Worm (Caenorhabditis elegans) whole organism, early embryonic: ENCODE data around the gene pas-2.

Source experiments
- B0310.2 ChIP-seq: sonication (generic microtip); optimal IDR thresholded peaks from 2 replicates; lab custom pipeline; 2016; ENCODE audit warnings: mild to moderate bottlenecking, missing genetic modification characterization, missing compliant biosample characterization
- F13C5.2 ChIP-seq: sonication (generic microtip); optimal IDR thresholded peaks from 2 replicates; lab custom pipeline; 2017; ENCODE audit warnings: mild to moderate bottlenecking, missing genetic modification characterization, inconsistent platforms, missing compliant biosample characterization
- aly-1 ChIP-seq: sonication (generic microtip); optimal IDR thresholded peaks from 2 replicates; lab custom pipeline; 2016; ENCODE audit warnings: missing genetic modification characterization, missing compliant biosample characterization
- ama-1 ChIP-seq: fragments of 150-350 bp; optimal IDR thresholded peaks from 2 replicates; lab custom pipeline; 2014
- ceh-13 ChIP-seq: fragments of 200-800 bp; sonication (Bioruptor generic); optimal IDR thresholded peaks from 2 replicates; lab custom pipeline; 2018; ENCODE audit warnings: mild to moderate bottlenecking, missing genetic modification characterization, missing compliant biosample characterization
- ceh-36 ChIP-seq: sonication (generic microtip); optimal IDR thresholded peaks from 2 replicates; lab custom pipeline; 2016; ENCODE audit warnings: missing genetic modification characterization, inconsistent platforms, missing compliant biosample characterization
- ets-7 ChIP-seq: sonication (generic microtip); optimal IDR thresholded peaks from 2 replicates; lab custom pipeline; 2016; ENCODE audit warnings: missing genotype, missing genetic modification characterization, missing compliant biosample characterization
- flt-1 ChIP-seq: fragments of 200-800 bp; sonication (Bioruptor generic); IDR thresholded peaks from 2 replicates; pipeline ENCODE4 v1.3.6; 2022; ENCODE audit warnings: missing genetic modification characterization, missing compliant biosample characterization
- hmbx-1 ChIP-seq: sonication (generic microtip); optimal IDR thresholded peaks from 2 replicates; lab custom pipeline; 2016; ENCODE audit warnings: mild to moderate bottlenecking, missing genetic modification characterization, missing compliant biosample characterization
- hmg-4 ChIP-seq: fragments of 200-800 bp; sonication (Bioruptor generic); optimal IDR thresholded peaks from 2 replicates; lab custom pipeline; 2018; ENCODE audit warnings: mild to moderate bottlenecking, missing genetic modification characterization, missing compliant biosample characterization
- hnd-1 ChIP-seq: sonication (generic microtip); optimal IDR thresholded peaks from 2 replicates; lab custom pipeline; 2016; ENCODE audit warnings: missing genetic modification characterization, missing compliant biosample characterization
- pes-1 ChIP-seq: fragments of 200-800 bp; sonication (Bioruptor generic); IDR thresholded peaks from 2 replicates; pipeline ENCODE4 v1.3.6; 2022; ENCODE audit warnings: missing genetic modification reagents, missing genetic modification characterization, missing compliant biosample characterization
- scrt-1 ChIP-seq: fragments of 200-800 bp; sonication (Bioruptor generic); IDR thresholded peaks from 2 replicates; pipeline ENCODE4 v1.3.6; 2022; ENCODE audit warnings: missing genetic modification characterization, missing compliant biosample characterization
- sea-1 ChIP-seq: fragments of 200-800 bp; sonication (Bioruptor generic); conservative IDR thresholded peaks from 2 replicates; pipeline ENCODE4 v1.3.6; 2022; ENCODE audit warnings: missing genetic modification characterization, missing compliant biosample characterization
- tbx-11 ChIP-seq: fragments of 200-800 bp; sonication (Bioruptor generic); IDR thresholded peaks from 2 replicates; pipeline ENCODE4 v1.3.6; 2022; ENCODE audit warnings: missing genetic modification characterization, missing compliant biosample characterization
- tbx-37 ChIP-seq: fragments of 200-800 bp; sonication (Bioruptor generic); conservative IDR thresholded peaks from 2 replicates; pipeline ENCODE4 v1.3.6; 2022; ENCODE audit warnings: missing genetic modification reagents, missing genetic modification characterization, missing compliant biosample characterization
- tra-4 ChIP-seq: sonication (generic microtip); optimal IDR thresholded peaks from 2 replicates; lab custom pipeline; 2017; ENCODE audit warnings: missing genetic modification characterization, missing compliant biosample characterization

Gene pas-2

ce11 chrV:10725424-10725951 lies 44.7 kb upstream of the pas-2 start:
- TF ChIP-seq scrt-1 (GFP tag; lab: Robert Waterston, UW) (no peak), hnd-1 (tag; lab: Kevin White, UChicago) (no peak), tbx-11 (no peak), tbx-37 (no peak), hmbx-1 (tag; lab: Kevin White, UChicago) (no peak), aly-1 (tag; lab: Kevin White, UChicago) (no peak), ceh-13 (GFP tag; lab: Kevin White, UChicago) (no peak), B0310.2 (tag; lab: Kevin White, UChicago) (no peak), pes-1 (GFP tag; lab: Robert Waterston, UW) (no peak), F13C5.2 (tag; lab: Kevin White, UChicago) (no peak), ets-7 (tag; lab: Kevin White, UChicago) (no peak), tra-4 (no peak), ceh-36 (tag; lab: Kevin White, UChicago) (no peak), hmg-4 (GFP tag; lab: Kevin White, UChicago) (no peak), sea-1 (GFP tag; lab: Robert Waterston, UW) (no peak), ama-1 (no peak)

ce11 chrV:10726691-10727090 lies 43.5 kb upstream of the pas-2 start:
- TF ChIP-seq F13C5.2 (tag; lab: Kevin White, UChicago) = no peak
- TF ChIP-seq ets-7 (tag; lab: Kevin White, UChicago) = no peak
- TF ChIP-seq pes-1 (GFP tag; lab: Robert Waterston, UW) = no peak

DNA sequence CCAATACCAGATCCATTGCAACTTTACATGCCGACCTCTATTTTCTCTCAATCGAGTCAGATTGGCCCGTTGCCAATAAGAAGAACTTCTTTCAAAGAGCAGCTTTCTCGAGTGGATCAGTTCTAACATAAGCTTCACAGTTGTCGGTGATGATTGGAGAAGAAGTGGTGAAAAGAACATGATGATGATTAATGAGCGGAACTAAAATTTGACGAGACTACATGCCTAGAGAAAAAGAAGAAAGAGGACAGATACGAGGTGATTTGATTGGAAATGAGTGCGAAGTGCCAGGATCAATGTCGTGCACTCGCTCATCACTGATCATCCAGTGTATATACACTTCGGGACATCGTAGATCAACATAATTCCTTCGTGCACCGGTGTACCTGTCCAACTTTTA lies 42.5 kb upstream of the pas-2 start:
- no peak for TF ChIP-seq hmg-4 (GFP tag; lab: Kevin White, UChicago)
- TF ChIP-seq ceh-13 (GFP tag; lab: Kevin White, UChicago) = no peak
- no peak for TF ChIP-seq hnd-1 (tag; lab: Kevin White, UChicago)
- no peak for TF ChIP-seq tbx-11
- TF ChIP-seq pes-1 (GFP tag; lab: Robert Waterston, UW) = no peak
- TF ChIP-seq aly-1 (tag; lab: Kevin White, UChicago) = no peak
- no peak for TF ChIP-seq F13C5.2 (tag; lab: Kevin White, UChicago)
- TF ChIP-seq ceh-36 (tag; lab: Kevin White, UChicago) = no peak
- TF ChIP-seq tbx-37 = no peak
- TF ChIP-seq hmbx-1 (tag; lab: Kevin White, UChicago) = no peak
- no peak for TF ChIP-seq tra-4
- no peak for TF ChIP-seq ama-1
- no peak for TF ChIP-seq scrt-1 (GFP tag; lab: Robert Waterston, UW)
- TF ChIP-seq ets-7 (tag; lab: Kevin White, UChicago) = no peak
- TF ChIP-seq flt-1 = no peak

- TF ChIP-seq hnd-1 (tag; lab: Kevin White, UChicago) = no peak
Measured at ce11 chrV:10729456-10729904, 40.7 kb upstream of the pas-2 start.

- TF ChIP-seq flt-1 (no peak), hnd-1 (tag; lab: Kevin White, UChicago) (no peak), ama-1 (no peak), scrt-1 (GFP tag; lab: Robert Waterston, UW) (no peak), aly-1 (tag; lab: Kevin White, UChicago) (no peak), tra-4 (no peak), ets-7 (tag; lab: Kevin White, UChicago) (no peak), tbx-11 (no peak)
Measured at ce11 chrV:10730824-10731416, 39.2 kb upstream of the pas-2 start.

DNA sequence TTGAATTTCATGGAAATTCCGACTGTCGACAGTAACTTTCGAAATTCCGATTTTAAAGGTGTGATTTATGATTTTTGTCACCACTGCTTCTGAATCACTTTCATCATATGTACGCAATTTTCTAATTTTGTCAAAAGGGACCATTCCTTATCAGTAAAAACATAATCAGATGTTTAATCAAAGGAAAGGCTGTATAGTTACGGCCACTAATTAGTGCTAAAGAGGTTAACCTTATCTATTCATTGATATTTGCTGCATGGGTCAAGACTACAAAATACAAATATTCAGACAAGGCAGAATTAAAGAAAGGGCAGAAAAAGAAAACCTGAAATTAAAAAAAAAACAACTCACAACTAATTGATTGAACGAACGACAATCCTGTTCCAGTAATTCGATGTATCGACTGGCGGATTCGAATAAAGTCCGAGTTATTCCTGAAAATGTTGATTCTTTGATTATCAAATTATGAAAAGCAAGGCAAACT lies 38.1 kb upstream of the pas-2 start, which contains the start of gene T28B11.1:
T28B11.1 (minus strand) TSS at position 434 of the 484 bp plus-strand sequence.
- TF ChIP-seq tra-4 (no peak), hnd-1 (tag; lab: Kevin White, UChicago) (no peak), tbx-11 (no peak), aly-1 (tag; lab: Kevin White, UChicago) (no peak), ama-1 (no peak), ets-7 (tag; lab: Kevin White, UChicago) (no peak), sea-1 (GFP tag; lab: Robert Waterston, UW) (no peak), tbx-37 (no peak), hmg-4 (GFP tag; lab: Kevin White, UChicago) (no peak), F13C5.2 (tag; lab: Kevin White, UChicago) (no peak), ceh-36 (tag; lab: Kevin White, UChicago) (no peak), flt-1 (no peak), scrt-1 (GFP tag; lab: Robert Waterston, UW) (no peak), pes-1 (GFP tag; lab: Robert Waterston, UW) (no peak), ceh-13 (GFP tag; lab: Kevin White, UChicago) (no peak)

DNA sequence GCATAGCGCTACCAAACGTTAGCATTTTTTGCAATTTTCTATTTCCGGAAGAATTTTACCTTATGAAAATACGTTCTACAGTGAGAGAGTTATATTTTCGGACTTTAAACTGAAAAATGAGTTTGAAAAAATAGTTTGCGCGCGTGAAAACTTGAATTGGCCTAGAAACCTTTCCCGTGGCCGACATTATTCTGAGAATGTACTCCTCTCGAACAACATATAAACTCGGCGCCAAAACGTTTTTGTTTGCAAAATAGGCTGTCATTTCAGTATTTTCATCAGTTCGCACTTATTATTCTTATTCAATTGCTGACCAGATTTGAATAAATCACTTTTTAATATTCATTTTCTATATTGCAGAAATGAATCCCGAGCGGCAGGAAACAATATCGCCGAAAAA lies 33.4 kb upstream of the pas-2 start, which contains the start of the genes mre-11 and wdr-5.3:
mre-11 (minus strand) TSS at position 113 of the 400 bp plus-strand sequence.
wdr-5.3 (plus strand) TSS at position 361 of the 400 bp plus-strand sequence.
- peak; percentile 27; the same call in 1 of the 2 replicates for TF ChIP-seq tbx-37
- TF ChIP-seq hmbx-1 (tag; lab: Kevin White, UChicago) = no peak
- TF ChIP-seq sea-1 (GFP tag; lab: Robert Waterston, UW) = no peak
- TF ChIP-seq aly-1 (tag; lab: Kevin White, UChicago) = no peak

DNA sequence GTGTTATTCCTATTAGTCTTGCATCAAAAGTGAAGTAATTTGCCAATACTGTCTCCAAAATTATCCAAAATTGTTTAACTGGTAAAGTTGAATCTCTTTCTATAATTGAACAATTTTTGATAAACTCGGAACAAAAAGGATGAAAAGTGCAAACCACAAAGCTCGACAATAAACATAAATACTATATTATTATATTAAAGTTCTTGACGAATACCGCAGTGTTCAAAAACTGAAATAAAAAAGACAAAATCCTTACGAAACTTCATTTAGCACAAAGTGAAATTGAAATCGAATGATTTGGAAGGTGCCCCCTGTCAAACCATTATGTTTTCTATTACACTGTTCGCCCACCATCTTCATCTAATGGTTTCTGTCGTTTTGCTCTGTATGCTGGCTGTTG lies 28.8 kb upstream of the pas-2 start, which contains the start of gene ZC302.3:
ZC302.3 (minus strand) TSS at position 101 of the 400 bp plus-strand sequence.
- TF ChIP-seq tra-4 (no peak), tbx-11 (no peak), aly-1 (tag; lab: Kevin White, UChicago) (no peak), hmg-4 (GFP tag; lab: Kevin White, UChicago) (no peak), F13C5.2 (tag; lab: Kevin White, UChicago) (no peak), flt-1 (no peak), B0310.2 (tag; lab: Kevin White, UChicago) (no peak), ama-1 (no peak), pes-1 (GFP tag; lab: Robert Waterston, UW) (no peak)
